Worm (Caenorhabditis elegans) whole organism, L4/young adult: Measurements from ENCODE around the gene pqn-53.

ENCODE experiments used
- dao-5 ChIP-seq: sonication (generic microtip); optimal IDR thresholded peaks from 2 replicates; lab custom pipeline; 2016; ENCODE audit warnings: missing genotype, missing genetic modification characterization, moderate library complexity, missing compliant biosample characterization
- him-1 ChIP-seq: sonication (generic microtip); optimal IDR thresholded peaks from 2 replicates; lab custom pipeline; 2016; ENCODE audit warnings: missing genotype, missing genetic modification reagents, missing genetic modification characterization, missing compliant biosample characterization

DNA sequence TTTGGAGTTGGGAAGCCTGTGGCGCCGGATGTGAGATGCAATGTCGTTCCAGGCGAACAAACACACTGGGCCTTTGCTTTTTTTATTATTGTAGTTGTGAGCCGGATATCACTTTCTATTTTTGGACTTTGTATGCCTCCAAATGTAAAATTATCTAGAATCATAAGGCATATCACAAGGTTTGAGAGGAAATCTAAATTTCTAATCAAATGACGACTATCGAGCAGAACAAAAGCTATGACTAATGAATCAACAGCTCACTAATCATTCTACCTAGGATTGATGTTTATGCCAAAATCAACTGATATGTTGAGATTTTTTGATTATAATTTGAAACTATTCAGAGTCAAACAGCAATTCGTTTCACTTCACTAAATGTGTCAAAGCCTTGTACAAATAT, 27.3 kb downstream of the pqn-53 start:
- TF ChIP-seq him-1 (tag; lab: Kevin White, UChicago): no peak
- no peak for TF ChIP-seq dao-5 (tag; lab: Kevin White, UChicago)
